Fruit fly (Drosophila melanogaster): ENCODE results near the gene CG7916.

- TF ChIP-seq usp (GFP tag; optimal IDR thresholded peaks at IDR 0.05) (no peak), Dll (optimal IDR thresholded peaks at IDR 0.05) (no peak)
Measured at dm6 chr2L:13873147-13873546, 26.6 kb downstream of the CG7916 start.
